Worm (Caenorhabditis elegans): Measurements from ENCODE around the gene nlp-45.

The nlp-45 gene

ce11 chrX:2364703-2365299 is 26.7 kb upstream of the nlp-45 start (continued):
- peak; percentile 81 for TF ChIP-seq ztf-4 (tag; optimal IDR thresholded peaks at IDR 0.05)
- no peak for TF ChIP-seq unc-130 (tag; optimal IDR thresholded peaks at IDR 0.05)
- peak in 2 of 3 experiments; percentile 23 to 37 for TF ChIP-seq dpl-1 (GFP tag; optimal IDR thresholded peaks at IDR 0.05)
- TF ChIP-seq elt-3 (tag; optimal IDR thresholded peaks at IDR 0.05): peak in 5 of 6 experiments; percentile 32 to 96 (median 77)
- TF ChIP-seq vab-15 (tag; optimal IDR thresholded peaks at IDR 0.05): no peak
- TF ChIP-seq nhr-71 (tag; optimal IDR thresholded peaks at IDR 0.05): peak; percentile 91
- TF ChIP-seq lir-3 (tag; optimal IDR thresholded peaks at IDR 0.05; ENCODE audit: poor library complexity): peak; percentile 70
- no peak for TF ChIP-seq pag-3 (tag; optimal IDR thresholded peaks at IDR 0.05; ENCODE audit: borderline replicate concordance, insufficient read depth)
- no peak for TF ChIP-seq ama-1 (optimal IDR thresholded peaks at IDR 0.05)

- TF ChIP-seq fos-1 (tag; optimal IDR thresholded peaks at IDR 0.05) (no peak), fkh-8 (tag; optimal IDR thresholded peaks at IDR 0.05) (no peak), snpc-4 (tag; optimal IDR thresholded peaks at IDR 0.05) (peak; percentile 65), skn-1 (tag; optimal IDR thresholded peaks at IDR 0.05) (no peak), unc-30 (tag; optimal IDR thresholded peaks at IDR 0.05) (no peak), sox-4 (tag; optimal IDR thresholded peaks at IDR 0.05) (no peak)
Measured at ce11 chrX:2362872-2363271, 24.8 kb upstream of the nlp-45 start.

- no peak for TF ChIP-seq efl-1 (optimal IDR thresholded peaks at IDR 0.05)
- peak in 1 of 2 experiments; percentile 73 for TF ChIP-seq efl-1 (GFP tag; optimal IDR thresholded peaks at IDR 0.05 in 1 of 2)
- TF ChIP-seq mab-9 (GFP tag; IDR thresholded peaks at IDR 0.05): no peak
Measured at ce11 chrX:2359797-2360196, 21.7 kb upstream of the nlp-45 start, which contains the start of gene lgc-40. lgc-40 (plus strand) TSS chrX:2360097.

ce11 chrX:2352929-2353328 is 14.8 kb upstream of the nlp-45 start:
- TF ChIP-seq hlh-4 (tag; optimal IDR thresholded peaks at IDR 0.05) (no peak), ceh-90 (tag; optimal IDR thresholded peaks at IDR 0.05) (no peak)

ce11 chrX:2347962-2348361 is 9.9 kb upstream of the nlp-45 start:
- TF ChIP-seq tbx-2 (tag; optimal IDR thresholded peaks at IDR 0.05) (no peak), mep-1 (tag; optimal IDR thresholded peaks at IDR 0.05) (no peak), C16A3.4 (tag; optimal IDR thresholded peaks at IDR 0.05) (no peak), nhr-237 (tag; optimal IDR thresholded peaks at IDR 0.05) (no peak), rnt-1 (tag; optimal IDR thresholded peaks at IDR 0.05) (peak; percentile 84), irx-1 (tag; optimal IDR thresholded peaks at IDR 0.05) (no peak), zag-1 (tag; optimal IDR thresholded peaks at IDR 0.05) (no peak), nhr-20 (tag; optimal IDR thresholded peaks at IDR 0.05) (peak; percentile 34), lin-14 (GFP tag; optimal IDR thresholded peaks at IDR 0.05) (peak; percentile 76), swsn-7 (tag; optimal IDR thresholded peaks at IDR 0.05) (no peak), sptf-1 (tag; optimal IDR thresholded peaks at IDR 0.05) (no peak), C34B4.2 (tag; optimal IDR thresholded peaks at IDR 0.05) (no peak), nhr-47 (tag; optimal IDR thresholded peaks at IDR 0.05) (no peak), sox-4 (tag; optimal IDR thresholded peaks at IDR 0.05) (no peak), hpl-2 (GFP tag; optimal IDR thresholded peaks at IDR 0.05) (no peak), sup-37 (GFP tag; optimal IDR thresholded peaks at IDR 0.05) (no peak), lin-13 (GFP tag; optimal IDR thresholded peaks at IDR 0.05) (no peak), nhr-19 (GFP tag; conservative IDR thresholded peaks at IDR 0.05) (peak; percentile 61), egl-13 (tag; optimal IDR thresholded peaks at IDR 0.05) (peak; percentile 38), ceh-63 (GFP tag; optimal IDR thresholded peaks at IDR 0.05) (no peak), vab-15 (tag; optimal IDR thresholded peaks at IDR 0.05) (no peak), lir-3 (tag; optimal IDR thresholded peaks at IDR 0.05; ENCODE audit: poor library complexity) (peak; percentile 14), snpc-4 (tag; optimal IDR thresholded peaks at IDR 0.05) (no peak), zip-4 (GFP tag; optimal IDR thresholded peaks at IDR 0.05) (no peak), unc-86 (tag; optimal IDR thresholded peaks at IDR 0.05) (no peak), ets-5 (GFP tag; IDR thresholded peaks at IDR 0.05) (no peak), nhr-77 (tag; optimal IDR thresholded peaks at IDR 0.05) (no peak), mdl-1 (tag; optimal IDR thresholded peaks at IDR 0.05) (no peak), xbp-1 (tag; optimal IDR thresholded peaks at IDR 0.05) (no peak), tlp-1 (tag; optimal IDR thresholded peaks at IDR 0.05) (no peak)

Measured in whole organism, L1 larva.